Worm (Caenorhabditis elegans): ENCODE measurements around the gene pde-4.
A peak's percentile ranks its signal among the peaks of the same experiment; 100 is the strongest.

DNA sequence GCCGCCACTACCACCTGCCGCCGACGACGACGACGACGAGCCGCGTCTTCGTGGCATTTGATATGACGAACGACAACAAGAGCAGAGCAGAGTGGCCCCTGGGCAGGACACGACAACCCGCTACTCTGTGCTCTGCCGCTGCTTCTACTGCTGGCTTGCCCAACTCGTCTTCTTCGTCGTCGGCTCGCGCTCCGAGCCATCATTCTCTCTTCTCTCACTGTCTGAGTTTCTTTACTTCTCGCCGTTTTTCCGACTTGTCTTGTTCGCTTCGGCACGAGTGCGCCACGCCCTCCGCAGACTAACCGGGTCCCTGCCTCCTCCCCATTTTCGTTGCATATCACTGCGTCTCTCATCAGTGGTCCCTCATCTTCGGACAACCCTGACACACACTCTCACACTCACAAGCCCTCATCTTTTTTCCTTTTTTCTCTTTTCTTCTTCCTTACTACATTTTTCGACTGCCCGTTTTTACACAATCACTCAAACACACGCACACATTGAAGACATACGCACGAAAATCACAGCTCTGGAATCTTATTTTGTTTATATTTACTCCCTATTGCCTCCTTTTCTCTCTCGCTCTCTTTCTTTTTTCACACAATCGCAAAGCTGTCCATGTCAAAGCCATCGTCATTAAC is 8.9 kb downstream of the pde-4 start:
- TF ChIP-seq tbx-9 (tag; optimal IDR thresholded peaks at IDR 0.05; ENCODE audit: borderline replicate concordance) (no peak), dpl-1 (GFP tag; optimal IDR thresholded peaks at IDR 0.05) (no peak), nhr-179 (tag; optimal IDR thresholded peaks at IDR 0.05) (no peak), snpc-1.1 (tag; optimal IDR thresholded peaks at IDR 0.05; ENCODE audit: insufficient read depth) (no peak), nhr-90 (tag; optimal IDR thresholded peaks at IDR 0.05) (no peak), rcor-1 (GFP tag; IDR thresholded peaks at IDR 0.05) (peak; percentile 35; the same call in 1 of the 2 replicates), T26A5.8 (tag; optimal IDR thresholded peaks at IDR 0.05) (no peak)

Measured in whole organism, young adult.